Fruit fly (Drosophila melanogaster) whole organism, embryonic: Measurements from ENCODE around the gene CG13041.

Experiments
- Awh ChIP-seq: fragments of 200-800 bp; sonication (Bioruptor generic); IDR thresholded peaks from 2 replicates; pipeline ENCODE4, ENCODE4 v1.3.6; 2022; ENCODE audit warnings: missing biosample characterization, missing genetic modification characterization
- Bdp1 ChIP-seq: fragments of 200-800 bp; sonication (Bioruptor generic); optimal IDR thresholded peaks from 3 replicates; lab custom pipeline; 2016; ENCODE audit warnings: missing biosample characterization, missing genetic modification characterization
- Bgb ChIP-seq: fragments of 200-800 bp; sonication (Bioruptor generic); IDR thresholded peaks from 2 replicates; pipeline ENCODE4 v1.3.6; 2022; ENCODE audit warnings: missing biosample characterization, missing genetic modification characterization; ENCODE audit not compliant: partially characterized antibody
- CG11456 ChIP-seq: fragments of 200-800 bp; sonication (Bioruptor generic); IDR thresholded peaks from 3 replicates; pipeline ENCODE4 v1.3.6; 2022; ENCODE audit warnings: missing biosample characterization, missing genetic modification characterization
- CG12236 ChIP-seq: fragments of 200-800 bp; sonication (Bioruptor generic); optimal IDR thresholded peaks from 2 replicates; lab custom pipeline; 2016; ENCODE audit warnings: missing biosample characterization, missing genetic modification characterization
- CG12659 ChIP-seq: fragments of 200-800 bp; sonication (Bioruptor generic); optimal IDR thresholded peaks from 3 replicates; lab custom pipeline; 2017; ENCODE audit warnings: mild to moderate bottlenecking, missing biosample characterization, missing genetic modification reagents, missing genetic modification characterization
- CG12769 ChIP-seq: fragments of 200-800 bp; sonication (Bioruptor generic); optimal IDR thresholded peaks from 2 replicates; lab custom pipeline; 2019; ENCODE audit warnings: missing biosample characterization, mild to moderate bottlenecking, missing genetic modification characterization, moderate library complexity
- CG13296 ChIP-seq: fragments of 200-800 bp; sonication (Bioruptor generic); optimal IDR thresholded peaks from 3 replicates; lab custom pipeline; 2018; ENCODE audit warnings: missing biosample characterization, mild to moderate bottlenecking, missing genetic modification characterization
- CG13624 ChIP-seq: fragments of 200-800 bp; sonication (Bioruptor generic); optimal IDR thresholded peaks from 2 replicates; lab custom pipeline; 2016; ENCODE audit warnings: missing biosample characterization, missing genetic modification characterization
- CG15269 ChIP-seq: fragments of 200-800 bp; sonication (Bioruptor generic); optimal IDR thresholded peaks from 2 replicates; lab custom pipeline; 2018; ENCODE audit warnings: missing biosample characterization, mild to moderate bottlenecking, missing genetic modification characterization, moderate library complexity
- CG16815 ChIP-seq: fragments of 200-800 bp; sonication (Bioruptor generic); optimal IDR thresholded peaks from 3 replicates; lab custom pipeline; 2017; ENCODE audit warnings: missing biosample characterization, mild to moderate bottlenecking, missing genetic modification characterization
- CG2120 ChIP-seq: fragments of 200-800 bp; sonication (Bioruptor generic); optimal IDR thresholded peaks from 3 replicates; lab custom pipeline; 2016; ENCODE audit warnings: missing biosample characterization, missing genetic modification characterization
- CG2889 ChIP-seq: fragments of 200-800 bp; sonication (Bioruptor generic); IDR thresholded peaks from 3 replicates; pipeline ENCODE4 v1.3.6; 2022; ENCODE audit warnings: missing biosample characterization, missing genetic modification characterization
- CG30020 ChIP-seq: fragments of 200-800 bp; optimal IDR thresholded peaks from 2 replicates; lab custom pipeline; 2019; ENCODE audit warnings: missing biosample characterization, mild to moderate bottlenecking, missing genetic modification characterization, moderate library complexity
- CG31365 ChIP-seq: fragments of 200-800 bp; sonication (Bioruptor generic); optimal IDR thresholded peaks from 2 replicates; lab custom pipeline; 2018; ENCODE audit warnings: missing biosample characterization, mild to moderate bottlenecking, missing genetic modification characterization
- CG3847 ChIP-seq: fragments of 200-800 bp; sonication (Bioruptor generic); IDR thresholded peaks from 2 replicates; pipeline ENCODE4 v1.3.6; 2022; ENCODE audit warnings: missing biosample characterization, missing genetic modification characterization
- CG4404 ChIP-seq: fragments of 200-800 bp; sonication (Bioruptor generic); IDR thresholded peaks from 2 replicates; pipeline ENCODE4 v1.3.6; 2022; ENCODE audit warnings: missing biosample characterization, missing genetic modification characterization
- CG4707 ChIP-seq: fragments of 200-800 bp; sonication (Bioruptor generic); optimal IDR thresholded peaks from 2 replicates; lab custom pipeline; 2018; ENCODE audit warnings: missing biosample characterization, mild to moderate bottlenecking, missing genetic modification characterization, moderate library complexity
- CG4730 ChIP-seq: fragments of 200-800 bp; sonication (Bioruptor generic); IDR thresholded peaks from 2 replicates; pipeline ENCODE4 v1.3.6; 2022; ENCODE audit warnings: missing biosample characterization, missing genetic modification characterization
- CG7556 ChIP-seq: fragments of 200-800 bp; sonication (Bioruptor generic); optimal IDR thresholded peaks from 2 replicates; lab custom pipeline; 2017; ENCODE audit warnings: missing biosample characterization, mild to moderate bottlenecking, missing genetic modification characterization
- CG8290 ChIP-seq, 3 experiments: fragments of 200-800 bp; sonication (Bioruptor generic); optimal IDR thresholded peaks; 2 replicates each; lab custom pipeline; 2016 to 2019; ENCODE audit warnings: missing biosample characterization in 3 of 3, missing genetic modification characterization in 3 of 3, mild to moderate bottlenecking in 2 of 3, moderate library complexity in 1 of 3
- Dbx ChIP-seq: fragments of 200-800 bp; sonication (Bioruptor generic); IDR thresholded peaks from 3 replicates; pipeline ENCODE4 v1.3.6; 2022; ENCODE audit warnings: missing biosample characterization, missing genetic modification characterization
- HmgD ChIP-seq: fragments of 200-800 bp; sonication (Bioruptor generic); optimal IDR thresholded peaks from 3 replicates; lab custom pipeline; 2016; ENCODE audit warnings: missing biosample characterization, missing genetic modification characterization
- Hr78 ChIP-seq, 2 experiments: fragments of 200-800 bp in 1 of 2; fragments of >200 bp in 1 of 2; sonication (Bioruptor generic) in 1 of 2; optimal IDR thresholded peaks; 2 replicates each; lab custom pipeline; 2017 to 2019; ENCODE audit warnings: missing biosample characterization in 2 of 2, missing genetic modification characterization in 2 of 2, mild to moderate bottlenecking in 1 of 2, moderate library complexity in 1 of 2
- Myb ChIP-seq: fragments of 200-800 bp; sonication (Bioruptor generic); optimal IDR thresholded peaks from 2 replicates; lab custom pipeline; 2016; ENCODE audit warnings: missing biosample characterization, missing genetic modification characterization
- PHDP ChIP-seq: fragments of 200-800 bp; sonication (Bioruptor generic); optimal IDR thresholded peaks from 3 replicates; lab custom pipeline; 2018; ENCODE audit warnings: missing biosample characterization, mild to moderate bottlenecking, missing genetic modification characterization, moderate library complexity
- Poxn ChIP-seq: fragments of 200-800 bp; sonication (Bioruptor generic); IDR thresholded peaks from 2 replicates; pipeline ENCODE4 v1.3.6; 2022; ENCODE audit warnings: missing biosample characterization, missing genetic modification characterization
- Six4 ChIP-seq: fragments of 200-800 bp; sonication (Bioruptor generic); optimal IDR thresholded peaks from 2 replicates; lab custom pipeline; 2016; ENCODE audit warnings: missing biosample characterization, missing genetic modification characterization
- abd-A ChIP-seq: fragments of 200-800 bp; sonication (Bioruptor generic); optimal IDR thresholded peaks from 3 replicates; lab custom pipeline; 2019; ENCODE audit warnings: missing biosample characterization, mild to moderate bottlenecking, missing genetic modification characterization, moderate library complexity
- ara ChIP-seq: fragments of 200-800 bp; sonication (Bioruptor generic); IDR thresholded peaks from 2 replicates; pipeline ENCODE4 v1.3.6; 2022; ENCODE audit warnings: missing biosample characterization, missing genetic modification characterization
- bbx ChIP-seq: fragments of 200-800 bp; sonication (Bioruptor generic); IDR thresholded peaks from 2 replicates; pipeline ENCODE4 v1.3.6; 2022; ENCODE audit warnings: missing biosample characterization, missing genetic modification characterization; ENCODE audit not compliant: partially characterized antibody
- bigmax ChIP-seq: fragments of 200-800 bp; sonication (Bioruptor generic); optimal IDR thresholded peaks from 2 replicates; lab custom pipeline; 2018; ENCODE audit warnings: missing biosample characterization, mild to moderate bottlenecking, missing genetic modification characterization
- chinmo ChIP-seq: fragments of 200-800 bp; sonication (Bioruptor generic); IDR thresholded peaks from 4 replicates; pipeline ENCODE4 v1.3.6; 2022; ENCODE audit warnings: missing biosample characterization, missing genetic modification characterization; ENCODE audit not compliant: partially characterized antibody
- exex ChIP-seq: fragments of 200-800 bp; sonication (Bioruptor generic); optimal IDR thresholded peaks from 4 replicates; lab custom pipeline; 2018; ENCODE audit warnings: missing biosample characterization, mild to moderate bottlenecking, missing genetic modification characterization, moderate library complexity
- hbn ChIP-seq: fragments of 200-800 bp; sonication (Bioruptor generic); IDR thresholded peaks from 2 replicates; pipeline ENCODE4 v1.3.6; 2022; ENCODE audit warnings: missing biosample characterization, missing genetic modification characterization; ENCODE audit not compliant: partially characterized antibody
- kah ChIP-seq: fragments of 200-800 bp; sonication (Bioruptor generic); optimal IDR thresholded peaks from 2 replicates; lab custom pipeline; 2018; ENCODE audit warnings: missing biosample characterization, mild to moderate bottlenecking, missing genetic modification characterization
- kni ChIP-seq: fragments of 200-800 bp; sonication (Bioruptor generic); optimal IDR thresholded peaks from 3 replicates; lab custom pipeline; 2017; ENCODE audit warnings: mild to moderate bottlenecking, missing biosample characterization, missing genetic modification reagents, missing genetic modification characterization
- lbe ChIP-seq: fragments of 200-800 bp; sonication (Bioruptor generic); optimal IDR thresholded peaks from 2 replicates; lab custom pipeline; 2016; ENCODE audit warnings: missing biosample characterization, mild to moderate bottlenecking, missing genetic modification characterization
- maf-S ChIP-seq: fragments of 200-800 bp; sonication (Bioruptor generic); optimal IDR thresholded peaks from 2 replicates; lab custom pipeline; 2016; ENCODE audit warnings: missing biosample characterization, missing genetic modification characterization
- nom ChIP-seq: fragments of 200-800 bp; sonication (Bioruptor generic); optimal IDR thresholded peaks from 2 replicates; lab custom pipeline; 2017; ENCODE audit warnings: missing biosample characterization, missing genetic modification characterization, mild to moderate bottlenecking, moderate library complexity, missing genetic modification reagents
- oc ChIP-seq: fragments of 200-800 bp; sonication (Bioruptor generic); optimal IDR thresholded peaks from 2 replicates; lab custom pipeline; 2018; ENCODE audit warnings: missing biosample characterization, mild to moderate bottlenecking, missing genetic modification characterization, moderate library complexity
- pan ChIP-seq, 4 experiments: fragments of >200 bp in 3 of 4; fragments of 200-800 bp in 1 of 4; sonication (Bioruptor generic) in 1 of 4; optimal IDR thresholded peaks in 3 of 4; IDR thresholded peaks in 1 of 4; 2 replicates each; pipeline versions ENCODE4 v1.3.6 to Lab custom; 2017 to 2022; ENCODE audit warnings: missing biosample characterization in 2 of 4, missing genetic modification characterization in 2 of 4, mixed read lengths in 1 of 4
- row ChIP-seq: fragments of 200-800 bp; sonication (Bioruptor generic); IDR thresholded peaks from 3 replicates; pipeline ENCODE4 v1.3.6; 2022; ENCODE audit warnings: missing biosample characterization, missing genetic modification characterization
- sd ChIP-seq: fragments of 200-800 bp; sonication (Bioruptor generic); optimal IDR thresholded peaks from 3 replicates; lab custom pipeline; 2018; ENCODE audit warnings: missing biosample characterization, mild to moderate bottlenecking, missing genetic modification characterization, moderate library complexity
- vfl ChIP-seq: fragments of 200-800 bp; sonication (Bioruptor generic); optimal IDR thresholded peaks from 2 replicates; lab custom pipeline; 2016; ENCODE audit warnings: missing biosample characterization, missing genetic modification characterization
- vvl ChIP-seq: fragments of 200-800 bp; sonication (Bioruptor generic); IDR thresholded peaks from 2 replicates; pipeline ENCODE4 v1.3.6; 2022; ENCODE audit warnings: missing biosample characterization, missing genetic modification characterization

Gene CG13041

dm6 chr3L:16281880-16282556 lies 37.3 kb downstream of the CG13041 start, which contains the start of gene CG13049:
TSS of gene CG13049 (minus strand) at chr3L:16281930.
- TF ChIP-seq pan (optimal IDR thresholded peaks at IDR 0.05; lab: Kevin White, UChicago) (no peak), pan (GFP tag; optimal IDR thresholded peaks at IDR 0.05 in 1 of 2, IDR thresholded peaks at IDR 0.05 in 1 of 2) (peak in 1 of 2 experiments; percentile 12), sd (tag; lab: Kevin White, UChicago) (peak; percentile 3), Six4 (GFP tag; lab: Kevin White, UChicago) (no peak), HmgD (GFP tag; lab: Kevin White, UChicago) (no peak), vvl (GFP tag; lab: Robert Waterston, UW) (peak; percentile 52; the same call in 1 of the 2 replicates), Myb (GFP tag; lab: Kevin White, UChicago) (no peak)

- TF ChIP-seq CG2120 (GFP tag; lab: Kevin White, UChicago) (no peak), abd-A (tag; lab: Kevin White, UChicago) (peak; percentile 75), CG12659 (GFP tag; lab: Kevin White, UChicago) (no peak), CG12769 (tag; lab: Kevin White, UChicago) (peak; percentile 50), oc (peak; percentile 56), Bdp1 (GFP tag; lab: Kevin White, UChicago) (no peak), CG12236 (GFP tag; lab: Kevin White, UChicago) (no peak), nom (GFP tag; lab: Kevin White, UChicago) (peak; percentile 8), CG15269 (tag; lab: Kevin White, UChicago) (peak; percentile 27), chinmo (GFP tag; lab: Robert Waterston, UW) (0 out of 4 replicates have a peak, but pooled peaks have one; percentile 65), CG13296 (no peak), CG4730 (GFP tag; lab: Robert Waterston, UW) (no peak), CG8290 (GFP tag; optimal IDR thresholded peaks at IDR 0.05; lab: Kevin White, UChicago) (no peak), CG8290 (tag; optimal IDR thresholded peaks at IDR 0.05; lab: Kevin White, UChicago) (no peak), Awh (peak; percentile 19; the same call in 1 of the 2 replicates), CG2889 (GFP tag; lab: Robert Waterston, UW) (no peak), CG13624 (GFP tag; lab: Kevin White, UChicago) (no peak), CG4404 (GFP tag; lab: Robert Waterston, UW) (no peak), CG4707 (no peak), bigmax (GFP tag; lab: Kevin White, UChicago) (no peak), ara (GFP tag; lab: Robert Waterston, UW) (no peak), Bgb (GFP tag; lab: Robert Waterston, UW) (no peak), Dbx (GFP tag; lab: Robert Waterston, UW) (no peak), exex (tag; lab: Kevin White, UChicago) (no peak), CG7556 (GFP tag; lab: Kevin White, UChicago) (no peak), bbx (GFP tag; lab: Robert Waterston, UW) (no peak), Hr78 (GFP tag; optimal IDR thresholded peaks at IDR 0.05; lab: Kevin White, UChicago) (peak in 1 of 2 experiments; percentile 87), vfl (GFP tag; lab: Kevin White, UChicago) (no peak), CG31365 (tag; lab: Kevin White, UChicago) (no peak), row (no peak), CG3847 (GFP tag; lab: Robert Waterston, UW) (no peak), sd (tag; lab: Kevin White, UChicago) (no peak), kni (GFP tag; lab: Kevin White, UChicago) (no peak), lbe (no peak), kah (no peak), CG11456 (GFP tag; lab: Robert Waterston, UW) (no peak), PHDP (tag; lab: Kevin White, UChicago) (no peak), Poxn (GFP tag; lab: Robert Waterston, UW) (no peak), hbn (GFP tag; lab: Robert Waterston, UW) (no peak), CG30020 (tag; lab: Kevin White, UChicago) (no peak), CG16815 (GFP tag; lab: Kevin White, UChicago) (no peak), maf-S (GFP tag; lab: Kevin White, UChicago) (no peak)
These were observed 39.3 kb downstream of the CG13041 start, which contains the start of gene CG13064 for dm6 chr3L:16279987-16280454. TSS of gene CG13064 (plus strand) at chr3L:16280404.
